Fruit fly (Drosophila melanogaster): ENCODE measurements around the gene Atg16.

Gene Atg16

dm6 chr3R:29802753-29803313, 32.1 kb downstream of the Atg16 start, which contains the start of the genes Etfb and CG7789 (continued):
- TF ChIP-seq ind (GFP tag; optimal IDR thresholded peaks at IDR 0.05) (peak; percentile 69), Gsc (GFP tag; IDR thresholded peaks at IDR 0.05) (no peak), dysf (GFP tag; IDR thresholded peaks at IDR 0.05) (peak; percentile 82), danr (GFP tag; IDR thresholded peaks at IDR 0.05) (0 out of 2 replicates have a peak, but pooled peaks have one; percentile 34), YL-1 (GFP tag; optimal IDR thresholded peaks at IDR 0.05) (peak; percentile 94), CG13424 (tag; optimal IDR thresholded peaks at IDR 0.05) (peak; percentile 84), Aef1 (GFP tag; IDR thresholded peaks at IDR 0.05) (peak; percentile 71), stc (GFP tag; IDR thresholded peaks at IDR 0.05) (peak; percentile 69), D19B (GFP tag; optimal IDR thresholded peaks at IDR 0.05) (no peak), bcd (GFP tag; optimal IDR thresholded peaks at IDR 0.05) (peak; percentile 70), ERR (GFP tag; optimal IDR thresholded peaks at IDR 0.05) (peak; percentile 29), Fer1 (GFP tag; optimal IDR thresholded peaks at IDR 0.05) (peak; percentile 59), CG9609 (GFP tag; optimal IDR thresholded peaks at IDR 0.05) (peak; percentile 83), Trl (optimal IDR thresholded peaks at IDR 0.05) (no peak), Trl (GFP tag; optimal IDR thresholded peaks at IDR 0.05) (peak; percentile 67), ranshi (GFP tag; IDR thresholded peaks at IDR 0.05) (peak; percentile 67), Side (GFP tag; optimal IDR thresholded peaks at IDR 0.05) (peak; percentile 52), ac (GFP tag; optimal IDR thresholded peaks at IDR 0.05) (no peak), NFAT (GFP tag; IDR thresholded peaks at IDR 0.05) (peak; percentile 79; the same call in 1 of the 2 replicates), CG12744 (GFP tag; optimal IDR thresholded peaks at IDR 0.05) (peak; percentile 55), TFAM (GFP tag; optimal IDR thresholded peaks at IDR 0.05) (no peak), cg (GFP tag; optimal IDR thresholded peaks at IDR 0.05) (no peak), CG9797 (GFP tag; optimal IDR thresholded peaks at IDR 0.05) (peak; percentile 36), CG3838 (GFP tag; optimal IDR thresholded peaks at IDR 0.05) (no peak), nmo (GFP tag; optimal IDR thresholded peaks at IDR 0.05) (peak; percentile 84), pita (GFP tag; optimal IDR thresholded peaks at IDR 0.05) (no peak), Adf1 (GFP tag; IDR thresholded peaks at IDR 0.05) (peak; percentile 77), CG12942 (GFP tag; optimal IDR thresholded peaks at IDR 0.05) (peak; percentile 59), CG9932 (GFP tag; IDR thresholded peaks at IDR 0.05) (peak; percentile 85), zfh1 (GFP tag; IDR thresholded peaks at IDR 0.05) (peak; percentile 78), CG11398 (GFP tag; optimal IDR thresholded peaks at IDR 0.05) (peak; percentile 58), CG4730 (GFP tag; IDR thresholded peaks at IDR 0.05) (peak; percentile 66), NK7.1 (GFP tag; optimal IDR thresholded peaks at IDR 0.05) (peak; percentile 55), dimm (GFP tag; IDR thresholded peaks at IDR 0.05) (no peak), Dbx (GFP tag; IDR thresholded peaks at IDR 0.05) (peak; percentile 80), Sry-β (GFP tag; optimal IDR thresholded peaks at IDR 0.05) (peak; percentile 83), CG15696 (tag; optimal IDR thresholded peaks at IDR 0.05) (peak; percentile 65), Bdp1 (GFP tag; optimal IDR thresholded peaks at IDR 0.05) (peak; percentile 55), gem (tag; optimal IDR thresholded peaks at IDR 0.05) (no peak), CG12104 (GFP tag; optimal IDR thresholded peaks at IDR 0.05) (peak; percentile 51), Mes4 (GFP tag; optimal IDR thresholded peaks at IDR 0.05) (peak; percentile 46), yki (optimal IDR thresholded peaks at IDR 0.05) (no peak), Elba2 (GFP tag; optimal IDR thresholded peaks at IDR 0.05) (no peak), CG15011 (GFP tag; optimal IDR thresholded peaks at IDR 0.05) (no peak), CG18262 (tag; optimal IDR thresholded peaks at IDR 0.05) (no peak), gro (GFP tag; optimal IDR thresholded peaks at IDR 0.05) (peak; percentile 83), CG31365 (tag; optimal IDR thresholded peaks at IDR 0.05) (no peak), knrl (GFP tag; IDR thresholded peaks at IDR 0.05; ENCODE audit: partially characterized antibody) (peak; percentile 85), HLHmδ (GFP tag; optimal IDR thresholded peaks at IDR 0.05) (no peak), C15 (GFP tag; IDR thresholded peaks at IDR 0.05) (peak; percentile 78), Eip74EF (GFP tag; optimal IDR thresholded peaks at IDR 0.05) (no peak), aop (GFP tag; IDR thresholded peaks at IDR 0.05) (no peak)

Measured in whole organism, embryonic.